Fruit fly (Drosophila melanogaster): Measurements from ENCODE around the gene CG13308.
A peak's percentile ranks its signal among the peaks of the same experiment; 100 is the strongest.

CG13308 gene

DNA sequence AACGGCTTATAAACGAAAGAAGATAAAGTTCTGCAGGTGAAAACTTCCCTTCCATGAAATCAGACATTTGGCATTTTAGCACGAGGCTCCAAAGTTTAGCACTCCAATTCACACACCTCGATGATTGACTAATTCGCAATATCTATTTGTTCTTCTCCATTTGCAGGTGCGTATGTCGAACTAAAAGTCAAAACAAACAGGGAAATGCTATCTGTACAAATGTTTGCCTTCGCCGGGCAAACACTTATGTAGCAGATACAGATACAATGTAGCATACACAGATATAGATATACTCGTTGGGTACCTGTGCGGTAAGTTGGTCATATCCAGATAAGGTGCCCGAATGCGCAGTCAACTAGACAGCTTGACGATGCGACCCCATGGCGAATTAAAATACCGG, 26.5 kb downstream of the CG13308 start:
- TF ChIP-seq Sp1 (GFP tag; optimal IDR thresholded peaks at IDR 0.05): no peak
- TF ChIP-seq CG9705 (GFP tag; optimal IDR thresholded peaks at IDR 0.05): no peak
- no peak for TF ChIP-seq lola (GFP tag; optimal IDR thresholded peaks at IDR 0.05)
- no peak for TF ChIP-seq Dif (GFP tag; optimal IDR thresholded peaks at IDR 0.05; ENCODE audit: partially characterized antibody)
- no peak for TF ChIP-seq N (GFP tag; optimal IDR thresholded peaks at IDR 0.05)
- TF ChIP-seq CrebA (GFP tag; optimal IDR thresholded peaks at IDR 0.05; ENCODE audit: borderline replicate concordance): no peak
- no peak for TF ChIP-seq psq (GFP tag; optimal IDR thresholded peaks at IDR 0.05)

DNA sequence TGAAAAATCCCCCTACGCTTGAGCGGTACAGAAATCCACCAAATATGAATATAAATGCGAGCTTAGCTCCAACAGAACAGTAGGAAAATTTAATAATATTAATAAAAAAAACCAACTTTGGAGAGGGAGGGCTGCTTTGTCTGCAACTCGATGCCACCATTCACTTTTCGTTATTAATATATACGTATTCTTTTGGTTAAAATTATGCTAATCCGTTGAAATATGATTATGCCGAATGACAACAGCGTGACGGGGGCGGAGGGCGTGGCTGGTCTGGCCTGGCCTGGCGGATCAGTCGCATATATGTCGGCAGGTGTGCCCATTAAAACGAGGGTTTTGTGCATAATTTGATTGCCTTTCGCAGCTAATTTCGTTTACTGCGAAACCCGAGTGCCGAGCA, 27.1 kb downstream of the CG13308 start:
- TF ChIP-seq Hnf4 (GFP tag; optimal IDR thresholded peaks at IDR 0.05): no peak
- TF ChIP-seq sage (GFP tag; optimal IDR thresholded peaks at IDR 0.05): no peak
- no peak for TF ChIP-seq pan (optimal IDR thresholded peaks at IDR 0.05)
- no peak for TF ChIP-seq dmrt93B (GFP tag; optimal IDR thresholded peaks at IDR 0.05)
- no peak for TF ChIP-seq HLH106 (tag; optimal IDR thresholded peaks at IDR 0.05)
- no peak for TF ChIP-seq Dfd (GFP tag; optimal IDR thresholded peaks at IDR 0.05)
- TF ChIP-seq OdsH (GFP tag; optimal IDR thresholded peaks at IDR 0.05): no peak
- TF ChIP-seq br (GFP tag; optimal IDR thresholded peaks at IDR 0.05): no peak
- TF ChIP-seq foxo (GFP tag; optimal IDR thresholded peaks at IDR 0.05): no peak
- TF ChIP-seq Myc (optimal IDR thresholded peaks at IDR 0.05): no peak
- TF ChIP-seq lola (GFP tag; optimal IDR thresholded peaks at IDR 0.05): no peak
- no peak for TF ChIP-seq dl (GFP tag; optimal IDR thresholded peaks at IDR 0.05; ENCODE audit: insufficient read depth in 1 of 2, partially characterized antibody in 2 of 2)

DNA sequence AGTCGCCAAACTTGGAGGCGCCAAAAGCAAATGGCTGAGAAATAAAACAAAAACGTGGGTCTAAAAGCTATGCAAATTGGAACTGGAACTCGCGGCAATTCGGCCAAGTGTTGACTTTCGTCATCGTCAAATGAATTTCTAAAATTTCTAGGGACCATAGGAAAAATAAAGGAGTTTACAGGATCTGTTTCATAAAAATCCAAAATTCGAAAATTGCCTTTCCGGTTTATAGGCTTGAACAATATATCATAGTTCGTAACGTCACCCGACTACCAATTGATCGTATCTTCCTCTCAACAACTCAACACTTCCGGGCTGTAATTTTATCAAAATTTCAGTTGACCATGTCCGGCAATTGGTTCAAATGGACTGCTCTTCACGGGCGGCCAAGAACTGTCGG, 27.8 kb downstream of the CG13308 start, which contains the start of gene CG32026:
TSS of gene CG32026 (plus strand) at position 301 of the 400 bp plus-strand sequence.
- TF ChIP-seq sage (GFP tag; optimal IDR thresholded peaks at IDR 0.05) (no peak), sv (GFP tag; optimal IDR thresholded peaks at IDR 0.05) (no peak), rgr (GFP tag; optimal IDR thresholded peaks at IDR 0.05) (no peak), Jra (GFP tag; optimal IDR thresholded peaks at IDR 0.05) (no peak), ey (GFP tag; optimal IDR thresholded peaks at IDR 0.05) (no peak), foxo (GFP tag; optimal IDR thresholded peaks at IDR 0.05) (no peak)

DNA sequence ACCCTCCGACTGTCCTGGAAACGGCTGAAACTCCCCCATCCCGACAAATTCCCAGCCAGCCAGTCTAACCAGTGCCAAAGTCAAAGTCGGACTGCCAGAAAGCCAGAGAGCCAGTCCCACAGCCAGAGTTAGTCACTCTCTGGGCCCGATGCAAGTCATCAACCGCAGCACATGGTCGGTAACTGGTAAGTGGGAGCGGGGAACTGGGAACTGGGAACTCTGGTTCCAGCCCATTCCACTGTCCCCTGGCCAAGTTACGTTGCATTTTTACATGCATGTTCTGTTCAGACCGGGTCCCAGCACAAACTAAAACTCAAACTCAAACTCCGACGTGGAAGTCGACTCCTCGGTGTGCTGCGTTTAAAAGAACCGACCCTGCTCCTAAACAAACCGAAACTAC, 30.8 kb downstream of the CG13308 start:
- TF ChIP-seq sage (GFP tag; optimal IDR thresholded peaks at IDR 0.05): no peak
- no peak for TF ChIP-seq br (GFP tag; optimal IDR thresholded peaks at IDR 0.05)
- TF ChIP-seq Dif (GFP tag; optimal IDR thresholded peaks at IDR 0.05; ENCODE audit: partially characterized antibody): peak; percentile 40
- TF ChIP-seq CG32264 (GFP tag; optimal IDR thresholded peaks at IDR 0.05): no peak
- no peak for TF ChIP-seq CG9705 (GFP tag; optimal IDR thresholded peaks at IDR 0.05)
- no peak for TF ChIP-seq Dfd (GFP tag; optimal IDR thresholded peaks at IDR 0.05)
- TF ChIP-seq HLH106 (tag; optimal IDR thresholded peaks at IDR 0.05): no peak
- TF ChIP-seq Myc (optimal IDR thresholded peaks at IDR 0.05): no peak
- TF ChIP-seq Rel (GFP tag; optimal IDR thresholded peaks at IDR 0.05): no peak
- peak; percentile 23 for TF ChIP-seq Rel (tag; optimal IDR thresholded peaks at IDR 0.05)
- TF ChIP-seq Vsx2 (GFP tag; optimal IDR thresholded peaks at IDR 0.05; ENCODE audit: partially characterized antibody): peak; percentile 47
- TF ChIP-seq jim (GFP tag; optimal IDR thresholded peaks at IDR 0.05): no peak
- TF ChIP-seq dl (GFP tag; optimal IDR thresholded peaks at IDR 0.05; ENCODE audit: insufficient read depth in 1 of 2, partially characterized antibody in 2 of 2): no peak
- TF ChIP-seq OdsH (GFP tag; optimal IDR thresholded peaks at IDR 0.05): no peak
- TF ChIP-seq Abd-B (GFP tag; optimal IDR thresholded peaks at IDR 0.05): no peak
- TF ChIP-seq brk (GFP tag; optimal IDR thresholded peaks at IDR 0.05): no peak

DNA sequence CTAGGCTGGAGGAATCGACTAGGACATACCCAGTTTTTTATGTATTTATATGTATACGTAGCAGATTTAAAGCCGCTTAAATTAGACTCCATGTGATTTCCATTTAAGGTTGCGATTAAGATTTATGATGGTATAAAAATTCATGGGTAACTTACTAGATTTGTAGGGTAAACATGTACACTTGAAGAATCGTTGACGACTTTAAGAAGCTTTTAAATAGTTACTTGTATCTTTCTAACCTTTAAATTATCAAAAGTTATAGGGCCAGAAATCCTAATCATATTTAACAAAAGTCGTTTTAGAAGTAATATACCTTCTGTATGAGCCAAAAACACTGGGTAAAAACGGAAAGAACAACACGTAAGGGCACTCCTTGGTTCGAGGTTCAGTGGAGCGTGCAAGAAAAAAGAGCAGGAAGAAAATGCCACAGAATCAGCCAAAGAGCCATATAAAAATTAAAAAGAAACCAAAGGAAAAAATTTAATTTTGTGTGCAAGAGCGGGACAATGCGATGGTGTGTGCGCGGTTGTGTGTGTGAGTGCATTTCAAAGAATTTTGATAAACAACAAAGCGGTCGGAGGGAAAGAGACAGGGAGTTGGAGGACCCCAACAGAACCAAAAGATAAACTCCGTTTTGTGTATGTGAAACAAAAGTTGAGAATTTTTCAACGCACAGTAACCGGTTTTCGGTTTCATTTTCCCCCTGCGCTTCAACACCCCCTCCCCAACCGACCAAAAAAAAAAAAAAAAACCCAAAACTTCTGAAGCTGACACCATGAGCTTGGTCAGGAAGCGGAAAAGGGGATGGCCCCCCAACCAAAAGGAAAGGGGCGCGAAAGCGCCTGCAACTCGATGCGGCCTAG, 31.4 kb downstream of the CG13308 start:
- TF ChIP-seq CG32264 (GFP tag; optimal IDR thresholded peaks at IDR 0.05) (no peak), brk (GFP tag; optimal IDR thresholded peaks at IDR 0.05) (peak; percentile 34), woc (GFP tag; optimal IDR thresholded peaks at IDR 0.05) (peak; percentile 88), dmrt93B (GFP tag; optimal IDR thresholded peaks at IDR 0.05) (peak; percentile 43), Dfd (GFP tag; optimal IDR thresholded peaks at IDR 0.05) (no peak), fru (GFP tag; optimal IDR thresholded peaks at IDR 0.05) (peak; percentile 67), Sp1 (GFP tag; optimal IDR thresholded peaks at IDR 0.05) (peak; percentile 69), br (GFP tag; optimal IDR thresholded peaks at IDR 0.05) (peak; percentile 58), foxo (GFP tag; optimal IDR thresholded peaks at IDR 0.05) (peak in 1 of 2 experiments; percentile 66), Jra (GFP tag; optimal IDR thresholded peaks at IDR 0.05) (peak; percentile 39), Mio (GFP tag; optimal IDR thresholded peaks at IDR 0.05) (no peak), Rel (GFP tag; optimal IDR thresholded peaks at IDR 0.05) (peak; percentile 52), Rel (tag; optimal IDR thresholded peaks at IDR 0.05) (peak; percentile 54), Vsx2 (GFP tag; optimal IDR thresholded peaks at IDR 0.05; ENCODE audit: partially characterized antibody) (no peak), sage (GFP tag; optimal IDR thresholded peaks at IDR 0.05) (no peak), rgr (GFP tag; optimal IDR thresholded peaks at IDR 0.05) (peak; percentile 37), Hnf4 (GFP tag; optimal IDR thresholded peaks at IDR 0.05) (peak; percentile 42), HLH106 (tag; optimal IDR thresholded peaks at IDR 0.05) (peak; percentile 61), h (GFP tag; optimal IDR thresholded peaks at IDR 0.05) (peak; percentile 71), psq (GFP tag; optimal IDR thresholded peaks at IDR 0.05) (peak; percentile 52), ey (GFP tag; optimal IDR thresholded peaks at IDR 0.05) (peak; percentile 50), OdsH (GFP tag; optimal IDR thresholded peaks at IDR 0.05) (peak; percentile 41)

Measured in whole organism, wandering third instar larva.